Worm (Caenorhabditis elegans) whole organism, early embryonic: ENCODE data around the gene hum-4.

Experiments used
- B0310.2 ChIP-seq: sonication (generic microtip); optimal IDR thresholded peaks from 2 replicates; lab custom pipeline; 2016; ENCODE audit warnings: mild to moderate bottlenecking, missing genetic modification characterization, missing compliant biosample characterization
- F13C5.2 ChIP-seq: sonication (generic microtip); optimal IDR thresholded peaks from 2 replicates; lab custom pipeline; 2017; ENCODE audit warnings: mild to moderate bottlenecking, missing genetic modification characterization, inconsistent platforms, missing compliant biosample characterization
- aly-1 ChIP-seq: sonication (generic microtip); optimal IDR thresholded peaks from 2 replicates; lab custom pipeline; 2016; ENCODE audit warnings: missing genetic modification characterization, missing compliant biosample characterization
- ama-1 ChIP-seq: fragments of 150-350 bp; optimal IDR thresholded peaks from 2 replicates; lab custom pipeline; 2014
- ceh-13 ChIP-seq: fragments of 200-800 bp; sonication (Bioruptor generic); optimal IDR thresholded peaks from 2 replicates; lab custom pipeline; 2018; ENCODE audit warnings: mild to moderate bottlenecking, missing genetic modification characterization, missing compliant biosample characterization
- ceh-36 ChIP-seq: sonication (generic microtip); optimal IDR thresholded peaks from 2 replicates; lab custom pipeline; 2016; ENCODE audit warnings: missing genetic modification characterization, inconsistent platforms, missing compliant biosample characterization
- ets-7 ChIP-seq: sonication (generic microtip); optimal IDR thresholded peaks from 2 replicates; lab custom pipeline; 2016; ENCODE audit warnings: missing genotype, missing genetic modification characterization, missing compliant biosample characterization
- flt-1 ChIP-seq: fragments of 200-800 bp; sonication (Bioruptor generic); IDR thresholded peaks from 2 replicates; pipeline ENCODE4 v1.3.6; 2022; ENCODE audit warnings: missing genetic modification characterization, missing compliant biosample characterization
- hmbx-1 ChIP-seq: sonication (generic microtip); optimal IDR thresholded peaks from 2 replicates; lab custom pipeline; 2016; ENCODE audit warnings: mild to moderate bottlenecking, missing genetic modification characterization, missing compliant biosample characterization
- hmg-4 ChIP-seq: fragments of 200-800 bp; sonication (Bioruptor generic); optimal IDR thresholded peaks from 2 replicates; lab custom pipeline; 2018; ENCODE audit warnings: mild to moderate bottlenecking, missing genetic modification characterization, missing compliant biosample characterization
- hnd-1 ChIP-seq: sonication (generic microtip); optimal IDR thresholded peaks from 2 replicates; lab custom pipeline; 2016; ENCODE audit warnings: missing genetic modification characterization, missing compliant biosample characterization
- pes-1 ChIP-seq: fragments of 200-800 bp; sonication (Bioruptor generic); IDR thresholded peaks from 2 replicates; pipeline ENCODE4 v1.3.6; 2022; ENCODE audit warnings: missing genetic modification reagents, missing genetic modification characterization, missing compliant biosample characterization
- scrt-1 ChIP-seq: fragments of 200-800 bp; sonication (Bioruptor generic); IDR thresholded peaks from 2 replicates; pipeline ENCODE4 v1.3.6; 2022; ENCODE audit warnings: missing genetic modification characterization, missing compliant biosample characterization
- sea-1 ChIP-seq: fragments of 200-800 bp; sonication (Bioruptor generic); conservative IDR thresholded peaks from 2 replicates; pipeline ENCODE4 v1.3.6; 2022; ENCODE audit warnings: missing genetic modification characterization, missing compliant biosample characterization
- tbx-11 ChIP-seq: fragments of 200-800 bp; sonication (Bioruptor generic); IDR thresholded peaks from 2 replicates; pipeline ENCODE4 v1.3.6; 2022; ENCODE audit warnings: missing genetic modification characterization, missing compliant biosample characterization
- tbx-37 ChIP-seq: fragments of 200-800 bp; sonication (Bioruptor generic); conservative IDR thresholded peaks from 2 replicates; pipeline ENCODE4 v1.3.6; 2022; ENCODE audit warnings: missing genetic modification reagents, missing genetic modification characterization, missing compliant biosample characterization
- tra-4 ChIP-seq: sonication (generic microtip); optimal IDR thresholded peaks from 2 replicates; lab custom pipeline; 2017; ENCODE audit warnings: missing genetic modification characterization, missing compliant biosample characterization

Gene hum-4

ce11 chrX:11471409-11471808, 38.0 kb upstream of the hum-4 start:
- TF ChIP-seq ama-1 (lab: Kevin White, UChicago) (no peak), aly-1 (tag; lab: Kevin White, UChicago) (no peak), tbx-11 (no peak), pes-1 (GFP tag; lab: Robert Waterston, UW) (no peak), ets-7 (tag; lab: Kevin White, UChicago) (no peak), scrt-1 (no peak)

ce11 chrX:11469600-11469999, 36.2 kb upstream of the hum-4 start:
- no peak for TF ChIP-seq B0310.2 (tag; lab: Kevin White, UChicago)

ce11 chrX:11468814-11469213, 35.4 kb upstream of the hum-4 start:
- no peak for TF ChIP-seq tra-4 (tag; lab: Kevin White, UChicago)
- no peak for TF ChIP-seq F13C5.2 (tag; lab: Kevin White, UChicago)
- TF ChIP-seq scrt-1 = no peak
- TF ChIP-seq ama-1 (lab: Kevin White, UChicago) = no peak
- TF ChIP-seq tbx-37 (GFP tag; lab: Robert Waterston, UW) = no peak
- no peak for TF ChIP-seq ceh-13 (GFP tag; lab: Kevin White, UChicago)
- TF ChIP-seq pes-1 (GFP tag; lab: Robert Waterston, UW) = no peak
- TF ChIP-seq hnd-1 (tag; lab: Kevin White, UChicago) = no peak
- no peak for TF ChIP-seq ceh-36 (tag; lab: Kevin White, UChicago)
- no peak for TF ChIP-seq B0310.2 (tag; lab: Kevin White, UChicago)
- no peak for TF ChIP-seq aly-1 (tag; lab: Kevin White, UChicago)
- no peak for TF ChIP-seq sea-1 (GFP tag; lab: Robert Waterston, UW)
- no peak for TF ChIP-seq ets-7 (tag; lab: Kevin White, UChicago)
- no peak for TF ChIP-seq tbx-11
- TF ChIP-seq hmbx-1 (tag; lab: Kevin White, UChicago) = no peak
- TF ChIP-seq hmg-4 (GFP tag; lab: Kevin White, UChicago) = no peak
- TF ChIP-seq flt-1 = no peak

ce11 chrX:11467320-11467732, 33.9 kb upstream of the hum-4 start:
- no peak for TF ChIP-seq hmbx-1 (tag; lab: Kevin White, UChicago)
- TF ChIP-seq ets-7 (tag; lab: Kevin White, UChicago) = no peak
- TF ChIP-seq ceh-36 (tag; lab: Kevin White, UChicago) = no peak
- peak; percentile 6 for TF ChIP-seq F13C5.2 (tag; lab: Kevin White, UChicago)
- peak; percentile 23; the same call in 1 of the 2 replicates for TF ChIP-seq pes-1 (GFP tag; lab: Robert Waterston, UW)
- TF ChIP-seq B0310.2 (tag; lab: Kevin White, UChicago) = no peak
- TF ChIP-seq flt-1 = no peak
- TF ChIP-seq tra-4 (tag; lab: Kevin White, UChicago) = no peak
- no peak for TF ChIP-seq aly-1 (tag; lab: Kevin White, UChicago)
- TF ChIP-seq ceh-13 (GFP tag; lab: Kevin White, UChicago) = no peak
- TF ChIP-seq tbx-11 = no peak
- no peak for TF ChIP-seq sea-1 (GFP tag; lab: Robert Waterston, UW)
- TF ChIP-seq ama-1 (lab: Kevin White, UChicago) = no peak
- 0 out of 2 replicates have a peak, but pooled peaks have one; percentile 10 for TF ChIP-seq tbx-37 (GFP tag; lab: Robert Waterston, UW)
- TF ChIP-seq hnd-1 (tag; lab: Kevin White, UChicago) = no peak
- no peak for TF ChIP-seq hmg-4 (GFP tag; lab: Kevin White, UChicago)
- TF ChIP-seq scrt-1 = 0 out of 2 replicates have a peak, but pooled peaks have one; percentile 26

- TF ChIP-seq ama-1 (lab: Kevin White, UChicago) = no peak
Measured at ce11 chrX:11466444-11467319, 33.3 kb upstream of the hum-4 start.

- TF ChIP-seq F13C5.2 (tag; lab: Kevin White, UChicago) (peak; percentile 53), ama-1 (lab: Kevin White, UChicago) (no peak)
Measured at ce11 chrX:11465215-11465614, 31.8 kb upstream of the hum-4 start, which contains the start of gene lin-14. Gene lin-14, plus strand, starts transcription at chrX:11465560.

- TF ChIP-seq F13C5.2 (tag; lab: Kevin White, UChicago) = no peak
- no peak for TF ChIP-seq ets-7 (tag; lab: Kevin White, UChicago)
- TF ChIP-seq scrt-1 = no peak
Measured at ce11 chrX:11464271-11465103, 31.1 kb upstream of the hum-4 start.

- TF ChIP-seq hmg-4 (GFP tag; lab: Kevin White, UChicago) (no peak), aly-1 (tag; lab: Kevin White, UChicago) (no peak), flt-1 (no peak), tbx-37 (GFP tag; lab: Robert Waterston, UW) (no peak), ceh-13 (GFP tag; lab: Kevin White, UChicago) (no peak), F13C5.2 (tag; lab: Kevin White, UChicago) (no peak)
Measured at ce11 chrX:11463568-11463967, 30.2 kb upstream of the hum-4 start.
